Worm (Caenorhabditis elegans): ENCODE data around the gene spin-2.

ce11 chrIV:13071445-13071844 lies 15.4 kb upstream of the spin-2 start, which contains the start of gene scl-8:
- no peak for TF ChIP-seq ceh-13 (GFP tag; optimal IDR thresholded peaks at IDR 0.05)
- no peak for TF ChIP-seq hmg-4 (GFP tag; optimal IDR thresholded peaks at IDR 0.05)
- no peak for TF ChIP-seq flt-1 (GFP tag; IDR thresholded peaks at IDR 0.05)
- TF ChIP-seq tbx-11 (GFP tag; IDR thresholded peaks at IDR 0.05): no peak
- no peak for TF ChIP-seq B0310.2 (tag; optimal IDR thresholded peaks at IDR 0.05)
